Fruit fly (Drosophila melanogaster): ENCODE results near the gene CG13305.
A peak's percentile ranks its signal among the peaks of the same experiment; 100 is the strongest.

Gene CG13305

DNA sequence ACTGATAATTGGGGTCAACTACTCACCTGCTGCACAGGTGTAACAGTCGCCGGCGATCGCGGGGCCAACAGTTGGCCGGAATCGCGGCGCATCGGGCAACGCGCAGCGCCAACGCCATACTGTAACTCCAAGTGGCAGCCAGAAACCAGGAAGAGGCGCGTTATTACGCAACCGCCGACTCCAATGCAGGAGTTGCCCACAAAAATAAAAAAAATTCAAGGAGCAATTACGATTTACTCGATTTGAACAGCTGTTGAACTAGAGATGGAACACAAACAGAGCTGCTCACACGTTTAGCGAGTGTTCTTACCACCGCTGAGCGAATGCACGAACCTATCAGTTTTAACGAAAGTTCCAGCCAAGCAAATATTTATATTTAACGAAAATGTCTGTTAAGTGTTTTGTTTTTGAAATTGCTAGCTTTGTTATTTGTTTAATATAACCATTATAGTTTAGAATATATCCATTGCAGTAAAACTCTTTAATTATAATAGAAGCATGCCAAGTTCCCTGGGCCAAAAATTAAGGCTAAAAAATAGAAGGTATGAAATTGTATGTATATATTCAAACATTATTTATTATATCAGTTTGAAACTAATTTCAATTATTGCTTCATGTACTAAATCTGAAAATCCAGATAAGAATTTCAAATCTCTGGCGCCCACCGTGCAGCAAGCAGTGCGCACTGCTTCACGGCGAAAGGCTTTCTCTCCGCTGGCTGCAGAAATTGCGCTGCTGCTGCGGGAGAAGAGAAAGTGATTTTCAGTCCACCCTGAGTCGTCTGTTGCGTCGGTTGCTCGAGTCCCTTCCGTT lies 42.5 kb downstream of the CG13305 start, which contains the start of the genes CG5989 and CG6282 (continued):
- TF ChIP-seq CG3847 (GFP tag; IDR thresholded peaks at IDR 0.05) = 0 out of 2 replicates have a peak, but pooled peaks have one; percentile 26
- TF ChIP-seq CG30403 (GFP tag; optimal IDR thresholded peaks at IDR 0.05) = peak; percentile 53
- peak; percentile 28 for TF ChIP-seq CG10209 (GFP tag; optimal IDR thresholded peaks at IDR 0.05)
- no peak for TF ChIP-seq tll (GFP tag; optimal IDR thresholded peaks at IDR 0.05)
- TF ChIP-seq CG11504 (tag; optimal IDR thresholded peaks at IDR 0.05) = peak; percentile 61
- no peak for TF ChIP-seq pum (GFP tag; optimal IDR thresholded peaks at IDR 0.05)
- peak; percentile 35; the same call in 1 of the 2 replicates for TF ChIP-seq inv (GFP tag; IDR thresholded peaks at IDR 0.05; ENCODE audit: partially characterized antibody)
- TF ChIP-seq ftz-f1 (GFP tag; optimal IDR thresholded peaks at IDR 0.05) = peak; percentile 18
- TF ChIP-seq CG12659 (GFP tag; optimal IDR thresholded peaks at IDR 0.05) = peak; percentile 54
- peak; percentile 82 for TF ChIP-seq sd (tag; optimal IDR thresholded peaks at IDR 0.05)
- TF ChIP-seq pzg (GFP tag; optimal IDR thresholded peaks at IDR 0.05) = peak; percentile 83
- TF ChIP-seq ttk (GFP tag; IDR thresholded peaks at IDR 0.05) = peak; percentile 19; the same call in 1 of the 2 replicates
- TF ChIP-seq CG15514 (GFP tag; optimal IDR thresholded peaks at IDR 0.05) = peak; percentile 77
- no peak for TF ChIP-seq en (GFP tag; optimal IDR thresholded peaks at IDR 0.05)
- peak; percentile 24 for TF ChIP-seq CG2712 (tag; optimal IDR thresholded peaks at IDR 0.05)
- peak; percentile 60 for TF ChIP-seq Dref (GFP tag; IDR thresholded peaks at IDR 0.05)
- TF ChIP-seq ci (GFP tag; IDR thresholded peaks at IDR 0.05) = peak; percentile 35; the same call in 2 of the 3 replicates
- no peak for TF ChIP-seq sr (GFP tag; IDR thresholded peaks at IDR 0.05)
- TF ChIP-seq CG9609 (GFP tag; optimal IDR thresholded peaks at IDR 0.05) = no peak
- 0 out of 3 replicates have a peak, but pooled peaks have one; percentile 26 for TF ChIP-seq vnd (GFP tag; IDR thresholded peaks at IDR 0.05; ENCODE audit: partially characterized antibody)
- no peak for TF ChIP-seq CG6813 (GFP tag; optimal IDR thresholded peaks at IDR 0.05)
- peak; percentile 54 for TF ChIP-seq stwl (tag; optimal IDR thresholded peaks at IDR 0.05)
- no peak for TF ChIP-seq tap (tag; optimal IDR thresholded peaks at IDR 0.05)
- TF ChIP-seq Xrp1 (GFP tag; IDR thresholded peaks at IDR 0.05) = peak; percentile 57
- no peak for TF ChIP-seq MTF-1 (GFP tag; optimal IDR thresholded peaks at IDR 0.05; ENCODE audit: borderline replicate concordance)
- TF ChIP-seq CG3407 (GFP tag; optimal IDR thresholded peaks at IDR 0.05) = peak; percentile 56
- no peak for TF ChIP-seq corto (GFP tag; optimal IDR thresholded peaks at IDR 0.05)
- peak; percentile 62; the same call in 1 of the 2 replicates for TF ChIP-seq CG16779 (GFP tag; IDR thresholded peaks at IDR 0.05)
- 0 out of 2 replicates have a peak, but pooled peaks have one; percentile 18 for TF ChIP-seq wor (GFP tag; IDR thresholded peaks at IDR 0.05)
- TF ChIP-seq CG4820 (GFP tag; optimal IDR thresholded peaks at IDR 0.05) = no peak
- TF ChIP-seq Mad (GFP tag; optimal IDR thresholded peaks at IDR 0.05) = no peak
- TF ChIP-seq CG7928 (GFP tag; optimal IDR thresholded peaks at IDR 0.05) = no peak
- no peak for TF ChIP-seq CG8290 (GFP tag; optimal IDR thresholded peaks at IDR 0.05)
- TF ChIP-seq CG8290 (tag; optimal IDR thresholded peaks at IDR 0.05) = peak in 1 of 2 experiments; percentile 45
- TF ChIP-seq hbn (GFP tag; IDR thresholded peaks at IDR 0.05; ENCODE audit: partially characterized antibody) = peak; percentile 30; the same call in 1 of the 2 replicates
- no peak for TF ChIP-seq CG12942 (GFP tag; optimal IDR thresholded peaks at IDR 0.05)
- TF ChIP-seq z (GFP tag; IDR thresholded peaks at IDR 0.05) = no peak
- TF ChIP-seq ash1 (GFP tag; optimal IDR thresholded peaks at IDR 0.05) = no peak
- peak; percentile 67 for TF ChIP-seq Blimp-1 (GFP tag; optimal IDR thresholded peaks at IDR 0.05)
- peak; percentile 36 for TF ChIP-seq esg (GFP tag; conservative IDR thresholded peaks at IDR 0.05)
- peak; percentile 28 for TF ChIP-seq az2 (GFP tag; optimal IDR thresholded peaks at IDR 0.05)
- TF ChIP-seq phol (tag; optimal IDR thresholded peaks at IDR 0.05) = peak; percentile 30
- TF ChIP-seq unc-4 (GFP tag; IDR thresholded peaks at IDR 0.05; ENCODE audit: partially characterized antibody) = peak; percentile 61
- TF ChIP-seq CG30020 (tag; optimal IDR thresholded peaks at IDR 0.05) = no peak
- TF ChIP-seq HLH4C (GFP tag; IDR thresholded peaks at IDR 0.05; ENCODE audit: partially characterized antibody) = peak; percentile 37; the same call in 2 of the 3 replicates
- TF ChIP-seq Med (GFP tag) = peak; percentile 77
- TF ChIP-seq CTCF (GFP tag; optimal IDR thresholded peaks at IDR 0.05) = peak; percentile 58
- no peak for TF ChIP-seq CG10321 (GFP tag; IDR thresholded peaks at IDR 0.05)
